Fruit fly (Drosophila melanogaster) whole organism, wandering third instar larva: Measurements from ENCODE around the gene crb.
A peak's percentile ranks its signal among the peaks of the same experiment; 100 is the strongest.

ENCODE experiments used
- Abd-B ChIP-seq: fragments of >200 bp; optimal IDR thresholded peaks from 2 replicates; lab custom pipeline; 2017; ENCODE audit warnings: missing biosample characterization, missing genetic modification characterization
- CG32264 ChIP-seq: fragments of 200-800 bp; sonication (Bioruptor generic); optimal IDR thresholded peaks from 2 replicates; lab custom pipeline; 2016; ENCODE audit warnings: missing biosample characterization, missing genetic modification characterization
- CG9705 ChIP-seq: fragments of 200-800 bp; sonication (Bioruptor generic); optimal IDR thresholded peaks from 2 replicates; lab custom pipeline; 2018; ENCODE audit warnings: missing biosample characterization, mild to moderate bottlenecking, missing genetic modification characterization
- CrebA ChIP-seq: fragments of 200-800 bp; sonication (Bioruptor generic); optimal IDR thresholded peaks from 2 replicates; lab custom pipeline; 2016; ENCODE audit warnings: missing biosample characterization, mild to moderate bottlenecking, missing genetic modification characterization, borderline replicate concordance
- Dfd ChIP-seq: fragments of >200 bp; optimal IDR thresholded peaks from 2 replicates; lab custom pipeline; 2017; ENCODE audit warnings: missing biosample characterization, missing genetic modification characterization
- Dif ChIP-seq: fragments of 200-275, 200-300 bp; sonication (Bioruptor generic); optimal IDR thresholded peaks from 2 replicates; lab custom pipeline; 2018; ENCODE audit warnings: missing biosample characterization, missing genetic modification characterization; ENCODE audit not compliant: partially characterized antibody
- GATAd ChIP-seq: sonication (Bioruptor generic); optimal IDR thresholded peaks from 2 replicates; lab custom pipeline; 2016; ENCODE audit warnings: missing biosample characterization, missing genetic modification characterization
- HLH106 ChIP-seq: fragments of 200-800 bp; optimal IDR thresholded peaks from 3 replicates; lab custom pipeline; 2019; ENCODE audit warnings: missing biosample characterization, mild to moderate bottlenecking, missing genetic modification characterization, moderate library complexity
- Hnf4 ChIP-seq: fragments of 200-800 bp; sonication (Bioruptor generic); optimal IDR thresholded peaks from 2 replicates; lab custom pipeline; 2016; ENCODE audit warnings: missing biosample characterization, mild to moderate bottlenecking, missing genetic modification characterization
- Hr78 ChIP-seq: fragments of >200 bp; optimal IDR thresholded peaks from 2 replicates; lab custom pipeline; 2017; ENCODE audit warnings: missing biosample characterization, missing genetic modification characterization
- Hr83 ChIP-seq: fragments of 200-300 bp; sonication (Bioruptor generic); optimal IDR thresholded peaks from 2 replicates; lab custom pipeline; 2016; ENCODE audit warnings: missing biosample characterization, mild to moderate bottlenecking, missing genetic modification characterization, moderate library complexity; ENCODE audit not compliant: poor library complexity, severe bottlenecking
- Jra ChIP-seq: sonication (Bioruptor generic); optimal IDR thresholded peaks from 2 replicates; lab custom pipeline; 2016; ENCODE audit warnings: missing biosample characterization, missing genetic modification characterization
- Mio ChIP-seq: sonication (Bioruptor generic); optimal IDR thresholded peaks from 2 replicates; lab custom pipeline; 2016; ENCODE audit warnings: missing biosample characterization, missing genetic modification characterization
- Myc ChIP-seq: fragments of >200 bp; optimal IDR thresholded peaks from 2 replicates; lab custom pipeline; 2017
- N ChIP-seq: fragments of >200 bp; optimal IDR thresholded peaks from 2 replicates; lab custom pipeline; 2018; ENCODE audit warnings: missing biosample characterization, missing external identifiers, missing genetic modification characterization
- OdsH ChIP-seq: fragments of 200-800 bp; sonication (Bioruptor generic); optimal IDR thresholded peaks from 2 replicates; lab custom pipeline; 2016; ENCODE audit warnings: missing biosample characterization, mild to moderate bottlenecking, missing genetic modification characterization
- Rel ChIP-seq, 2 experiments: fragments of 200-800 bp; sonication (Bioruptor generic) in 1 of 2; optimal IDR thresholded peaks; 2 replicates in 1 of 2; 3 replicates in 1 of 2; lab custom pipeline; 2016 to 2019; ENCODE audit warnings: mild to moderate bottlenecking in 2 of 2, missing biosample characterization in 2 of 2, missing genetic modification characterization in 2 of 2, moderate library complexity in 1 of 2
- Sp1 ChIP-seq: fragments of 200-800 bp; sonication (Bioruptor generic); optimal IDR thresholded peaks from 3 replicates; lab custom pipeline; 2019; ENCODE audit warnings: missing biosample characterization, mild to moderate bottlenecking, missing genetic modification characterization, moderate library complexity
- Vsx2 ChIP-seq: fragments of 200-300, 225-300 bp; sonication (Bioruptor generic); optimal IDR thresholded peaks from 2 replicates; lab custom pipeline; 2018; ENCODE audit warnings: missing biosample characterization, missing genetic modification characterization; ENCODE audit not compliant: partially characterized antibody
- br ChIP-seq: fragments of 200-800 bp; sonication (Bioruptor generic); optimal IDR thresholded peaks from 2 replicates; lab custom pipeline; 2016; ENCODE audit warnings: missing biosample characterization, missing genetic modification characterization
- brk ChIP-seq: fragments of 200-800 bp; sonication (Bioruptor generic); optimal IDR thresholded peaks from 2 replicates; lab custom pipeline; 2016; ENCODE audit warnings: missing biosample characterization, mild to moderate bottlenecking, missing genetic modification characterization
- dl ChIP-seq, 2 experiments: fragments of 175-275, 200-275 bp in 1 of 2; fragments of 200-275 bp in 1 of 2; sonication (Bioruptor generic); optimal IDR thresholded peaks; lab custom pipeline; 2018; ENCODE audit warnings: mild to moderate bottlenecking in 2 of 2, missing biosample characterization in 2 of 2, missing genetic modification characterization in 2 of 2, moderate library complexity in 2 of 2; ENCODE audit not compliant: partially characterized antibody in 2 of 2, insufficient read depth in 1 of 2
- dmrt93B ChIP-seq: fragments of 200-800 bp; sonication (Bioruptor generic); optimal IDR thresholded peaks from 2 replicates; lab custom pipeline; 2018; ENCODE audit warnings: missing biosample characterization, mild to moderate bottlenecking, missing genetic modification characterization
- dsf ChIP-seq: sonication (Bioruptor generic); optimal IDR thresholded peaks from 2 replicates; lab custom pipeline; 2016; ENCODE audit warnings: missing biosample characterization, missing genetic modification characterization, borderline replicate concordance
- ey ChIP-seq: fragments of 200-800 bp; sonication (Bioruptor generic); optimal IDR thresholded peaks from 2 replicates; lab custom pipeline; 2016; ENCODE audit warnings: missing biosample characterization, missing genetic modification characterization
- foxo ChIP-seq, 2 experiments: fragments of 200-800 bp; sonication (Bioruptor generic); optimal IDR thresholded peaks; 2 replicates in 1 of 2; 3 replicates in 1 of 2; lab custom pipeline; 2016 to 2017; ENCODE audit warnings: missing biosample characterization in 2 of 2, missing genetic modification characterization in 2 of 2
- fru ChIP-seq: fragments of 200-800 bp; sonication (Bioruptor generic); optimal IDR thresholded peaks from 3 replicates; lab custom pipeline; 2016; ENCODE audit warnings: missing biosample characterization, mild to moderate bottlenecking, missing genetic modification characterization
- h ChIP-seq: fragments of 200-800 bp; sonication (Bioruptor generic); optimal IDR thresholded peaks from 3 replicates; lab custom pipeline; 2016; ENCODE audit warnings: missing biosample characterization, mild to moderate bottlenecking, missing genetic modification characterization
- jim ChIP-seq: fragments of 175-275, 200-325 bp; sonication (Bioruptor generic); optimal IDR thresholded peaks from 2 replicates; lab custom pipeline; 2016; ENCODE audit warnings: missing biosample characterization, mild to moderate bottlenecking, missing genetic modification characterization
- lola ChIP-seq: fragments of >200 bp; optimal IDR thresholded peaks from 2 replicates; lab custom pipeline; 2017; ENCODE audit warnings: missing biosample characterization, missing genetic modification characterization
- pan ChIP-seq: fragments of >200 bp; optimal IDR thresholded peaks from 2 replicates; lab custom pipeline; 2017
- psq ChIP-seq: fragments of 200-800 bp; sonication (Bioruptor generic); optimal IDR thresholded peaks from 3 replicates; lab custom pipeline; 2017; ENCODE audit warnings: missing biosample characterization, mild to moderate bottlenecking, missing genetic modification characterization, moderate library complexity
- rgr ChIP-seq: fragments of 200-800 bp; sonication (Bioruptor generic); optimal IDR thresholded peaks from 3 replicates; lab custom pipeline; 2016; ENCODE audit warnings: missing biosample characterization, mild to moderate bottlenecking, missing genetic modification characterization
- sage ChIP-seq: fragments of 200-800 bp; sonication (Bioruptor generic); optimal IDR thresholded peaks from 2 replicates; lab custom pipeline; 2016; ENCODE audit warnings: missing biosample characterization, mild to moderate bottlenecking, missing genetic modification characterization
- sv ChIP-seq: fragments of 200-800 bp; sonication (Bioruptor generic); optimal IDR thresholded peaks from 3 replicates; lab custom pipeline; 2016; ENCODE audit warnings: missing biosample characterization, missing genetic modification characterization
- tai ChIP-seq: sonication (Bioruptor generic); optimal IDR thresholded peaks from 2 replicates; lab custom pipeline; 2016; ENCODE audit warnings: missing biosample characterization, missing genetic modification characterization
- usp ChIP-seq: fragments of >200 bp; optimal IDR thresholded peaks from 2 replicates; lab custom pipeline; 2017; ENCODE audit warnings: missing biosample characterization, missing genetic modification characterization
- woc ChIP-seq: sonication (Bioruptor generic); optimal IDR thresholded peaks from 2 replicates; lab custom pipeline; 2016; ENCODE audit warnings: missing biosample characterization, mild to moderate bottlenecking, missing genetic modification characterization

The crb gene

dm6 chr3R:24258333-24258732, 36.5 kb upstream of the crb start:
- TF ChIP-seq br (GFP tag; lab: Kevin White, UChicago): no peak

dm6 chr3R:24259278-24260040, 35.4 kb upstream of the crb start:
- TF ChIP-seq sv: peak; percentile 82
- peak; percentile 81 for TF ChIP-seq woc (GFP tag; lab: Kevin White, UChicago)
- TF ChIP-seq dsf (GFP tag; lab: Kevin White, UChicago): peak; percentile 43
- TF ChIP-seq HLH106 (tag; lab: Kevin White, UChicago): peak; percentile 88
- TF ChIP-seq br (GFP tag; lab: Kevin White, UChicago): peak; percentile 95
- TF ChIP-seq CG9705 (GFP tag; lab: Kevin White, UChicago): peak; percentile 5
- TF ChIP-seq Vsx2: peak; percentile 52
- TF ChIP-seq Hr83 (GFP tag; lab: Kevin White, UChicago): peak; percentile 66
- TF ChIP-seq Hr78 (GFP tag; lab: Kevin White, UChicago): no peak
- peak; percentile 97 for TF ChIP-seq h
- TF ChIP-seq ey (GFP tag; lab: Kevin White, UChicago): peak; percentile 97
- peak; percentile 64 for TF ChIP-seq Jra (GFP tag; lab: Kevin White, UChicago)
- no peak for TF ChIP-seq usp (GFP tag; lab: Kevin White, UChicago)
- peak; percentile 41 for TF ChIP-seq GATAd (GFP tag; lab: Kevin White, UChicago)
- TF ChIP-seq CrebA (GFP tag; lab: Kevin White, UChicago): peak; percentile 85
- TF ChIP-seq foxo (GFP tag; optimal IDR thresholded peaks at IDR 0.05; lab: Kevin White, UChicago): peak; percentile 93 to 97
- TF ChIP-seq fru (GFP tag; lab: Kevin White, UChicago): peak; percentile 96
- no peak for TF ChIP-seq Dfd
- no peak for TF ChIP-seq Abd-B (GFP tag; lab: Kevin White, UChicago)
- peak; percentile 93 for TF ChIP-seq psq (GFP tag; lab: Kevin White, UChicago)
- TF ChIP-seq lola (GFP tag; lab: Kevin White, UChicago): no peak
- TF ChIP-seq Hnf4: peak; percentile 90
- no peak for TF ChIP-seq pan (lab: Kevin White, UChicago)
- TF ChIP-seq OdsH (GFP tag; lab: Kevin White, UChicago): peak; percentile 96
- TF ChIP-seq Myc (lab: Kevin White, UChicago): no peak
- peak; percentile 81 for TF ChIP-seq Mio (GFP tag; lab: Kevin White, UChicago)
- TF ChIP-seq jim: no peak
- peak; percentile 85 for TF ChIP-seq sage (GFP tag; lab: Kevin White, UChicago)
- TF ChIP-seq dmrt93B (GFP tag; lab: Kevin White, UChicago): no peak
- TF ChIP-seq tai: no peak
- peak; percentile 83 for TF ChIP-seq Rel (GFP tag; optimal IDR thresholded peaks at IDR 0.05; lab: Kevin White, UChicago)
- peak; percentile 58 for TF ChIP-seq Rel (tag; optimal IDR thresholded peaks at IDR 0.05; lab: Kevin White, UChicago)
- peak; percentile 98 for TF ChIP-seq rgr (GFP tag; lab: Kevin White, UChicago)
- TF ChIP-seq N (GFP tag; lab: Kevin White, UChicago): no peak
- TF ChIP-seq dl (GFP tag; optimal IDR thresholded peaks at IDR 0.05; lab: Kevin White, UChicago; ENCODE audit: insufficient read depth in 1 of 2, partially characterized antibody in 2 of 2): peak; percentile 92 to 96
- TF ChIP-seq CG32264 (GFP tag; lab: Kevin White, UChicago): peak; percentile 90
- peak; percentile 96 for TF ChIP-seq Dif
- peak; percentile 82 for TF ChIP-seq brk
- peak; percentile 91 for TF ChIP-seq Sp1

- peak; percentile 25 for TF ChIP-seq h
- no peak for TF ChIP-seq dmrt93B (GFP tag; lab: Kevin White, UChicago)
- TF ChIP-seq tai: no peak
- peak; percentile 29 for TF ChIP-seq psq (GFP tag; lab: Kevin White, UChicago)
- TF ChIP-seq fru (GFP tag; lab: Kevin White, UChicago): peak; percentile 56
Measured at dm6 chr3R:24260041-24260379, 34.9 kb upstream of the crb start.
